Worm (Caenorhabditis elegans): Measurements from ENCODE around the gene M03B6.3.

- no peak for TF ChIP-seq lin-39 (tag; optimal IDR thresholded peaks at IDR 0.05)
- no peak for TF ChIP-seq ces-1 (GFP tag; optimal IDR thresholded peaks at IDR 0.05)
- no peak for TF ChIP-seq unc-62 (GFP tag; optimal IDR thresholded peaks at IDR 0.05)
- TF ChIP-seq nhr-11 (tag; optimal IDR thresholded peaks at IDR 0.05) = no peak
- TF ChIP-seq isw-1 (GFP tag; IDR thresholded peaks at IDR 0.05) = no peak
- no peak for TF ChIP-seq blmp-1 (tag; optimal IDR thresholded peaks at IDR 0.05)
- TF ChIP-seq ceh-82 (tag; optimal IDR thresholded peaks at IDR 0.05) = no peak
- no peak for TF ChIP-seq ama-1 (optimal IDR thresholded peaks at IDR 0.05)
- no peak for TF ChIP-seq tbx-2 (tag; optimal IDR thresholded peaks at IDR 0.05)
- TF ChIP-seq mep-1 (tag; optimal IDR thresholded peaks at IDR 0.05) = no peak
- no peak for TF ChIP-seq C16A3.4 (tag; optimal IDR thresholded peaks at IDR 0.05)
- no peak for TF ChIP-seq nhr-28 (tag; optimal IDR thresholded peaks at IDR 0.05)
Observed at ce11 chrX:13913641-13914040, 49.5 kb upstream of the M03B6.3 start.
